Fruit fly (Drosophila melanogaster): ENCODE results near the gene PNUTS.

The PNUTS gene

DNA sequence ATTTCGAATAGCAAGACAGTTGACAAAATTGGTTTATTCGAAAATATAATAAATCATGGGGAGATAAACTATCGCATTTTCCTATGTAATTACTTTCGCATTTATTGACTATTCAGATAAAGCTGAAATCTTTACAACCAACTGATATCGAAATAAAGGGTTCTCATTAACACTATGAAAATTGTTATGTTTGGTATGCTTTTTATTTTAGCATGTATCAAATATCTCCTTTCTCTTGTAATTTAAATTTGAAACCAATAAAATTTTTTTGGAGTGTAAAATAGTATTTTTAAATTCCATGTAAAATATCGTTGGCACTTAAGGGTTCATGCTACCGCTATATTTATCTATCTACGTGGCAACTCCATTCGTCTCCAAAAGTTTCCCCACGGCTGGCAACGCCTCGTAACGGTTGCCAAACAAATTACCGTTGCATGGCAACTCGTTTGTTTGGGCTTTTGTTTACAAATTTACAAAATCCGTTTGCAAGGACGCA, 15.2 kb upstream of the PNUTS start, which contains the start of gene CG13949 (continued):
- no peak for TF ChIP-seq sqz (GFP tag; optimal IDR thresholded peaks at IDR 0.05)
- TF ChIP-seq MBD-R2 (GFP tag; IDR thresholded peaks at IDR 0.05): peak; percentile 82
- peak; percentile 30 for TF ChIP-seq CG6813 (GFP tag; optimal IDR thresholded peaks at IDR 0.05)
- TF ChIP-seq CG13624 (GFP tag; optimal IDR thresholded peaks at IDR 0.05): peak; percentile 64
- no peak for TF ChIP-seq CG9797 (GFP tag; optimal IDR thresholded peaks at IDR 0.05)
- TF ChIP-seq CG7556 (GFP tag; optimal IDR thresholded peaks at IDR 0.05): peak; percentile 60
- TF ChIP-seq CG4282 (GFP tag; optimal IDR thresholded peaks at IDR 0.05): peak; percentile 35
- TF ChIP-seq pnt (GFP tag; optimal IDR thresholded peaks at IDR 0.05): peak; percentile 47
- TF ChIP-seq ab (GFP tag; optimal IDR thresholded peaks at IDR 0.05): no peak
- TF ChIP-seq ewg (GFP tag; optimal IDR thresholded peaks at IDR 0.05): peak; percentile 35
- peak; percentile 69 for TF ChIP-seq CG31224 (GFP tag; IDR thresholded peaks at IDR 0.05)
- peak; percentile 67 for TF ChIP-seq al (GFP tag; IDR thresholded peaks at IDR 0.05)
- peak; percentile 10 for TF ChIP-seq HHEX (GFP tag; optimal IDR thresholded peaks at IDR 0.05)
- TF ChIP-seq CG4730 (GFP tag; IDR thresholded peaks at IDR 0.05): peak; percentile 30; the same call in 1 of the 2 replicates
- TF ChIP-seq CG4820 (GFP tag; optimal IDR thresholded peaks at IDR 0.05): peak; percentile 17
- peak; percentile 15 for TF ChIP-seq Oli (tag; optimal IDR thresholded peaks at IDR 0.05)
- TF ChIP-seq run (tag; optimal IDR thresholded peaks at IDR 0.05): peak; percentile 38
- TF ChIP-seq CG14860 (GFP tag; IDR thresholded peaks at IDR 0.05; ENCODE audit: partially characterized antibody): no peak
- TF ChIP-seq Ravus (GFP tag; IDR thresholded peaks at IDR 0.05): peak; percentile 35
- no peak for TF ChIP-seq sc (optimal IDR thresholded peaks at IDR 0.05)
- no peak for TF ChIP-seq sc (GFP tag; optimal IDR thresholded peaks at IDR 0.05)
- peak; percentile 43 for TF ChIP-seq nerfin-1 (tag; optimal IDR thresholded peaks at IDR 0.05)
- TF ChIP-seq CG7839 (tag; optimal IDR thresholded peaks at IDR 0.05): peak; percentile 73
- TF ChIP-seq wor (GFP tag; IDR thresholded peaks at IDR 0.05): no peak
- no peak for TF ChIP-seq CG11723 (GFP tag; optimal IDR thresholded peaks at IDR 0.05)
- TF ChIP-seq en (GFP tag; optimal IDR thresholded peaks at IDR 0.05): peak; percentile 42
- TF ChIP-seq CG31388 (GFP tag; optimal IDR thresholded peaks at IDR 0.05): peak; percentile 28
- TF ChIP-seq CG6689 (GFP tag; IDR thresholded peaks at IDR 0.05): peak; percentile 65
- peak; percentile 64 for TF ChIP-seq E2f2 (GFP tag; IDR thresholded peaks at IDR 0.05)
- TF ChIP-seq CG9817 (tag; optimal IDR thresholded peaks at IDR 0.05): peak; percentile 55
- peak; percentile 42 for TF ChIP-seq Scr (GFP tag; IDR thresholded peaks at IDR 0.05; ENCODE audit: partially characterized antibody)
- peak; percentile 23 for TF ChIP-seq CG16863 (GFP tag; optimal IDR thresholded peaks at IDR 0.05)
- TF ChIP-seq YL-1 (GFP tag; optimal IDR thresholded peaks at IDR 0.05): no peak
- no peak for TF ChIP-seq pan (optimal IDR thresholded peaks at IDR 0.05)
- peak in 1 of 2 experiments; percentile 83 for TF ChIP-seq pan (GFP tag; optimal IDR thresholded peaks at IDR 0.05 in 1 of 2, IDR thresholded peaks at IDR 0.05 in 1 of 2)
- peak; percentile 82 for TF ChIP-seq Aef1 (GFP tag; IDR thresholded peaks at IDR 0.05)
- no peak for TF ChIP-seq Sry-β (GFP tag; optimal IDR thresholded peaks at IDR 0.05)
- peak; percentile 37 for TF ChIP-seq Nf-YA (GFP tag; IDR thresholded peaks at IDR 0.05)
- peak; percentile 25 for TF ChIP-seq dm (GFP tag; optimal IDR thresholded peaks at IDR 0.05)
- TF ChIP-seq CG13123 (GFP tag; optimal IDR thresholded peaks at IDR 0.05): no peak
- peak; percentile 90 for TF ChIP-seq mirr (GFP tag; optimal IDR thresholded peaks at IDR 0.05)
- TF ChIP-seq shn (GFP tag; optimal IDR thresholded peaks at IDR 0.05): peak; percentile 59
- no peak for TF ChIP-seq NC2α (GFP tag; optimal IDR thresholded peaks at IDR 0.05)
- peak in 1 of 2 experiments; percentile 63 for TF ChIP-seq Hr51 (GFP tag; optimal IDR thresholded peaks at IDR 0.05)
- TF ChIP-seq Blimp-1 (GFP tag; optimal IDR thresholded peaks at IDR 0.05): peak; percentile 56
- TF ChIP-seq Deaf1 (tag; optimal IDR thresholded peaks at IDR 0.05): peak; percentile 33
- TF ChIP-seq HLH3B (GFP tag; IDR thresholded peaks at IDR 0.05): peak; percentile 64
- no peak for TF ChIP-seq crol (GFP tag; IDR thresholded peaks at IDR 0.05)
- TF ChIP-seq zfh2 (GFP tag; optimal IDR thresholded peaks at IDR 0.05): peak; percentile 57
- peak; percentile 56; the same call in 1 of the 2 replicates for TF ChIP-seq CG7372 (GFP tag; IDR thresholded peaks at IDR 0.05)
- TF ChIP-seq Dip2 (GFP tag; IDR thresholded peaks at IDR 0.05): no peak

All from whole organism, embryonic.